Worm (Caenorhabditis elegans): ENCODE results near the gene F13H10.6.

F13H10.6 gene

ce11 chrIV:11032288-11032687 lies 23.2 kb downstream of the F13H10.6 start, which contains the start of gene hrg-6:
Gene hrg-6 (plus strand): TSS chrIV:11032588.
- TF ChIP-seq tag-97 (GFP tag; IDR thresholded peaks at IDR 0.05) (no peak), unc-62 (GFP tag; optimal IDR thresholded peaks at IDR 0.05 in 1 of 2) (peak in 1 of 2 experiments; percentile 26), unc-62 (tag; optimal IDR thresholded peaks at IDR 0.05) (no peak)

ce11 chrIV:11036222-11036621 lies 27.1 kb downstream of the F13H10.6 start, which contains the start of gene fkb-1:
Gene fkb-1 (plus strand): TSS chrIV:11036582.
- no peak for TF ChIP-seq F49E8.2 (tag; optimal IDR thresholded peaks at IDR 0.05; ENCODE audit: borderline replicate concordance)
- TF ChIP-seq dmd-6 (GFP tag; IDR thresholded peaks at IDR 0.05): peak; percentile 56; the same call in 1 of the 2 replicates
- TF ChIP-seq spr-3 (GFP tag; optimal IDR thresholded peaks at IDR 0.05): no peak
- no peak for TF ChIP-seq ceh-32 (tag; optimal IDR thresholded peaks at IDR 0.05; ENCODE audit: poor library complexity)
- TF ChIP-seq tag-97 (GFP tag; IDR thresholded peaks at IDR 0.05): no peak
- TF ChIP-seq dmd-9 (GFP tag; IDR thresholded peaks at IDR 0.05): no peak
- no peak for TF ChIP-seq ces-1 (GFP tag; optimal IDR thresholded peaks at IDR 0.05)
- no peak for TF ChIP-seq T20F7.1 (GFP tag; optimal IDR thresholded peaks at IDR 0.05)
- no peak for TF ChIP-seq hif-1 (tag; optimal IDR thresholded peaks at IDR 0.05)
- no peak for TF ChIP-seq ztf-11 (tag; optimal IDR thresholded peaks at IDR 0.05)
- no peak for TF ChIP-seq dmd-8 (GFP tag; IDR thresholded peaks at IDR 0.05)
- TF ChIP-seq attf-4 (tag; optimal IDR thresholded peaks at IDR 0.05): no peak
- TF ChIP-seq lim-7 (GFP tag; IDR thresholded peaks at IDR 0.05): no peak
- no peak for TF ChIP-seq T26A8.4 (GFP tag; IDR thresholded peaks at IDR 0.05)
- TF ChIP-seq mep-1 (tag; optimal IDR thresholded peaks at IDR 0.05): peak; percentile 75
- TF ChIP-seq spr-1 (tag; optimal IDR thresholded peaks at IDR 0.05): peak; percentile 20
- no peak for TF ChIP-seq zip-2 (tag; optimal IDR thresholded peaks at IDR 0.05)
- no peak for TF ChIP-seq arid-1 (GFP tag; conservative IDR thresholded peaks at IDR 0.05)
- TF ChIP-seq nhr-111 (GFP tag; optimal IDR thresholded peaks at IDR 0.05): no peak
- no peak for TF ChIP-seq zfp-3 (GFP tag; conservative IDR thresholded peaks at IDR 0.05)
- TF ChIP-seq lin-1 (GFP tag; IDR thresholded peaks at IDR 0.05): no peak
- TF ChIP-seq aha-1 (tag): no peak
- no peak for TF ChIP-seq ctbp-1 (GFP tag; IDR thresholded peaks at IDR 0.05)
- peak; percentile 38 for TF ChIP-seq nhr-6 (tag; optimal IDR thresholded peaks at IDR 0.05)
- TF ChIP-seq ceh-28 (tag; optimal IDR thresholded peaks at IDR 0.05): no peak
- peak; percentile 65 for TF ChIP-seq hlh-11 (tag; optimal IDR thresholded peaks at IDR 0.05)
- no peak for TF ChIP-seq aly-2 (tag; optimal IDR thresholded peaks at IDR 0.05)
- TF ChIP-seq lin-29 (GFP tag; IDR thresholded peaks at IDR 0.05): no peak
- TF ChIP-seq pha-4 (GFP tag; IDR thresholded peaks at IDR 0.05): no peak
- TF ChIP-seq pha-4 (tag; optimal IDR thresholded peaks at IDR 0.05): peak; percentile 87
- no peak for TF ChIP-seq Y48G9A.11 (GFP tag; IDR thresholded peaks at IDR 0.05)
- no peak for TF ChIP-seq duxl-1 (tag; optimal IDR thresholded peaks at IDR 0.05; ENCODE audit: poor library complexity)
- no peak for TF ChIP-seq ceh-44 (GFP tag; IDR thresholded peaks at IDR 0.05)
- TF ChIP-seq mes-2 (tag; optimal IDR thresholded peaks at IDR 0.05; ENCODE audit: poor library complexity, severe bottlenecking): peak; percentile 58
- TF ChIP-seq saeg-2 (GFP tag; IDR thresholded peaks at IDR 0.05): no peak
- no peak for TF ChIP-seq daf-19 (GFP tag; conservative IDR thresholded peaks at IDR 0.05)
- peak; percentile 6 for TF ChIP-seq nhr-102 (tag; optimal IDR thresholded peaks at IDR 0.05)
- TF ChIP-seq nhr-25 (tag; optimal IDR thresholded peaks at IDR 0.05; ENCODE audit: borderline replicate concordance, insufficient read depth): no peak
- no peak for TF ChIP-seq Y5F2A.4 (GFP tag; optimal IDR thresholded peaks at IDR 0.05)
- TF ChIP-seq fkh-10 (GFP tag; optimal IDR thresholded peaks at IDR 0.05): no peak
- no peak for TF ChIP-seq jun-1 (tag; optimal IDR thresholded peaks at IDR 0.05)
- no peak for TF ChIP-seq F10B5.3 (tag; optimal IDR thresholded peaks at IDR 0.05)
- TF ChIP-seq lir-3 (tag; optimal IDR thresholded peaks at IDR 0.05): no peak
- TF ChIP-seq vab-7 (GFP tag; IDR thresholded peaks at IDR 0.05): no peak
- no peak for TF ChIP-seq lin-15B (tag; optimal IDR thresholded peaks at IDR 0.05)
- TF ChIP-seq set-16 (GFP tag; IDR thresholded peaks at IDR 0.05): no peak
- TF ChIP-seq ceh-82 (tag; optimal IDR thresholded peaks at IDR 0.05): no peak
- TF ChIP-seq Y75B8A.6 (GFP tag; IDR thresholded peaks at IDR 0.05): no peak
